Worm (Caenorhabditis elegans) whole organism, L4/young adult: ENCODE data around the gene ttr-53.

Experiments
- W03F9.2 ChIP-seq: fragments of 150-350 bp; optimal IDR thresholded peaks from 2 replicates; lab custom pipeline; 2014; ENCODE audit warnings: missing biosample characterization, missing genetic modification characterization
- dao-5 ChIP-seq: sonication (generic microtip); optimal IDR thresholded peaks from 2 replicates; lab custom pipeline; 2016; ENCODE audit warnings: missing genotype, missing genetic modification characterization, moderate library complexity, missing compliant biosample characterization
- him-1 ChIP-seq: sonication (generic microtip); optimal IDR thresholded peaks from 2 replicates; lab custom pipeline; 2016; ENCODE audit warnings: missing genotype, missing genetic modification reagents, missing genetic modification characterization, missing compliant biosample characterization

DNA sequence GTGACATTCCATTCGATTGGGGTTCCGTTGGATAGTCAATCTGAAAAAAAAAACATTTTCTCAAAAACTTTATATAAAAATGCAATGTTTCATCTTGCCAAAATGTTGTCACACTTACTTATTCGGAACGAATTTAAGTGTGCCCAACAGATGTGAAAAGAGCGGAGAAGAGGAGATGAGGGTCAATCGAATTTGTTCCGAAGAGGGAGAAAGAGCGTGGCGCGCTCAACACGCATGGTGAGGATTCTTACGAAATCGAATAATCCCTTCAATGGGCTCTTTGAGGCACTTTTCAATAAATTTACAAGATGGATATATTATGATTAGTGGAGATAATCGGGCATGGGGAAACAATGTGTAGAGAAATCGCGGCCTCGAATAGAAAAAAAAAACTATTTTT, 13.0 kb downstream of the ttr-53 start:
- no peak for TF ChIP-seq dao-5 (tag; lab: Kevin White, UChicago)
- TF ChIP-seq him-1 (tag; lab: Kevin White, UChicago), result no peak
- TF ChIP-seq W03F9.2, result no peak
